Fruit fly (Drosophila melanogaster) whole organism, embryonic: ENCODE data around the gene CG32026.

Experiments used
- Abd-B ChIP-seq: fragments of 200-800 bp; sonication (Bioruptor generic); optimal IDR thresholded peaks from 2 replicates; lab custom pipeline; 2018; ENCODE audit warnings: missing biosample characterization, mild to moderate bottlenecking, missing genetic modification characterization, moderate library complexity
- CG10147 ChIP-seq: fragments of 200-800 bp; sonication (Bioruptor generic); optimal IDR thresholded peaks from 2 replicates; lab custom pipeline; 2019; ENCODE audit warnings: missing biosample characterization, mild to moderate bottlenecking, missing genetic modification characterization, moderate library complexity
- CG10274 ChIP-seq: fragments of 200-800 bp; sonication (Bioruptor generic); optimal IDR thresholded peaks from 3 replicates; lab custom pipeline; 2017; ENCODE audit warnings: missing biosample characterization, mild to moderate bottlenecking, missing genetic modification characterization
- CG12299 ChIP-seq: fragments of 200-800 bp; sonication (Bioruptor generic); optimal IDR thresholded peaks from 2 replicates; lab custom pipeline; 2018; ENCODE audit warnings: missing biosample characterization, mild to moderate bottlenecking, missing genetic modification characterization
- CG12744 ChIP-seq: fragments of 200-800 bp; sonication (Bioruptor generic); optimal IDR thresholded peaks from 2 replicates; lab custom pipeline; 2016; ENCODE audit warnings: missing biosample characterization, missing genetic modification characterization
- CG18011 ChIP-seq: fragments of 200-800 bp; sonication (Bioruptor generic); optimal IDR thresholded peaks from 2 replicates; lab custom pipeline; 2017; ENCODE audit warnings: missing biosample characterization, missing genetic modification characterization, mild to moderate bottlenecking, moderate library complexity, missing genotype
- CG1832 ChIP-seq: fragments of 200-800 bp; sonication (Bioruptor generic); optimal IDR thresholded peaks from 2 replicates; lab custom pipeline; 2017; ENCODE audit warnings: missing biosample characterization, mild to moderate bottlenecking, missing genetic modification characterization, inconsistent platforms
- CG2120 ChIP-seq: fragments of 200-800 bp; sonication (Bioruptor generic); optimal IDR thresholded peaks from 3 replicates; lab custom pipeline; 2016; ENCODE audit warnings: missing biosample characterization, missing genetic modification characterization
- CG2712 ChIP-seq: fragments of 200-800 bp; optimal IDR thresholded peaks from 3 replicates; lab custom pipeline; 2019; ENCODE audit warnings: missing biosample characterization, mild to moderate bottlenecking, missing genetic modification characterization, moderate library complexity
- CG32532 ChIP-seq: fragments of 200-800 bp; sonication (Bioruptor generic); IDR thresholded peaks from 2 replicates; pipeline ENCODE4 v1.3.6; 2022; ENCODE audit warnings: missing biosample characterization, missing genetic modification characterization
- CG33557 ChIP-seq: fragments of 200-800 bp; sonication (Bioruptor generic); optimal IDR thresholded peaks from 2 replicates; lab custom pipeline; 2019; ENCODE audit warnings: missing biosample characterization, mild to moderate bottlenecking, missing genetic modification characterization, moderate library complexity
- CG34224 ChIP-seq: fragments of 200-800 bp; sonication (Bioruptor generic); IDR thresholded peaks from 3 replicates; pipeline ENCODE4 v1.3.6; 2022; ENCODE audit warnings: missing biosample characterization, missing genetic modification characterization; ENCODE audit not compliant: partially characterized antibody
- CG3726 ChIP-seq: fragments of 200-800 bp; sonication (Bioruptor generic); IDR thresholded peaks from 3 replicates; pipeline ENCODE4, ENCODE4 v1.3.6; 2022; ENCODE audit warnings: missing biosample characterization, missing genetic modification characterization
- CG4854 ChIP-seq: fragments of 200-800 bp; sonication (Bioruptor generic); optimal IDR thresholded peaks from 2 replicates; lab custom pipeline; 2016; ENCODE audit warnings: missing biosample characterization, missing genetic modification characterization, inconsistent platforms
- CG5953 ChIP-seq: fragments of 200-800 bp; sonication (Bioruptor generic); IDR thresholded peaks from 2 replicates; pipeline ENCODE4 v1.3.6; 2022; ENCODE audit warnings: missing biosample characterization, missing genetic modification characterization
- CG6272 ChIP-seq: fragments of 200-800 bp; sonication (Bioruptor generic); IDR thresholded peaks from 2 replicates; pipeline ENCODE4 v1.3.6; 2022; ENCODE audit warnings: missing biosample characterization, missing genetic modification characterization
- CrebB ChIP-seq: fragments of 200-800 bp; sonication (Bioruptor generic); optimal IDR thresholded peaks from 3 replicates; lab custom pipeline; 2018; ENCODE audit warnings: missing biosample characterization, mild to moderate bottlenecking, missing genetic modification characterization
- Dll ChIP-seq: fragments of 200-800 bp; sonication (Bioruptor generic); IDR thresholded peaks from 4 replicates; pipeline ENCODE4 v1.3.6; 2022; ENCODE audit warnings: missing biosample characterization, missing genetic modification characterization; ENCODE audit not compliant: partially characterized antibody
- Doc3 ChIP-seq: fragments of 200-800 bp; sonication (Bioruptor generic); IDR thresholded peaks from 3 replicates; pipeline ENCODE4 v1.3.6; 2022; ENCODE audit warnings: missing biosample characterization, missing genetic modification characterization; ENCODE audit not compliant: partially characterized antibody
- E2f2 ChIP-seq: fragments of 200-800 bp; sonication (Bioruptor generic); IDR thresholded peaks from 2 replicates; pipeline ENCODE4 v1.3.6; 2022; ENCODE audit warnings: missing biosample characterization, missing genetic modification characterization
- Ets65A ChIP-seq: fragments of 200-800 bp; sonication (Bioruptor generic); peaks from one replicate; lab custom pipeline; 2016; ENCODE audit warnings: missing biosample characterization, missing genetic modification characterization
- Gsc ChIP-seq: fragments of 200-800 bp; sonication (Bioruptor generic); IDR thresholded peaks from 2 replicates; pipeline ENCODE4 v1.3.6; 2022; ENCODE audit warnings: missing biosample characterization, missing genetic modification characterization
- HHEX ChIP-seq: fragments of 200-800 bp; sonication (Bioruptor generic); optimal IDR thresholded peaks from 3 replicates; lab custom pipeline; 2017; ENCODE audit warnings: missing biosample characterization, mild to moderate bottlenecking, missing genetic modification characterization, missing genetic modification reagents
- Hmx ChIP-seq: fragments of 200-800 bp; sonication (Bioruptor generic); optimal IDR thresholded peaks from 2 replicates; lab custom pipeline; 2016; ENCODE audit warnings: missing biosample characterization, missing genetic modification characterization
- Lhr ChIP-seq: fragments of 200-800 bp; sonication (Bioruptor generic); optimal IDR thresholded peaks from 3 replicates; lab custom pipeline; 2017; ENCODE audit warnings: mild to moderate bottlenecking, missing biosample characterization, missing genetic modification reagents, missing genetic modification characterization
- Ptx1 ChIP-seq: fragments of 200-800 bp; sonication (Bioruptor generic); IDR thresholded peaks from 2 replicates; pipeline ENCODE4 v1.3.6; 2022; ENCODE audit warnings: missing biosample characterization, missing genetic modification characterization
- Sox100B ChIP-seq: fragments of 200-800 bp; sonication (Bioruptor generic); optimal IDR thresholded peaks from 3 replicates; lab custom pipeline; 2018; ENCODE audit warnings: missing biosample characterization, mild to moderate bottlenecking, missing genetic modification characterization
- Trl ChIP-seq, 3 experiments: fragments of >200 bp in 2 of 3; fragments of 200-800 bp in 1 of 3; sonication (Bioruptor generic) in 1 of 3; optimal IDR thresholded peaks; 2 replicates in 1 of 3; 3 replicates in 2 of 3; lab custom pipeline; 2016 to 2017; ENCODE audit warnings: missing biosample characterization in 1 of 3, missing genetic modification characterization in 1 of 3
- Usf ChIP-seq: fragments of 200-800 bp; sonication (Bioruptor generic); optimal IDR thresholded peaks from 2 replicates; lab custom pipeline; 2017; ENCODE audit warnings: missing genotype, missing biosample characterization, missing genetic modification characterization
- Xrp1 ChIP-seq: fragments of 200-800 bp; sonication (Bioruptor generic); IDR thresholded peaks from 2 replicates; pipeline ENCODE4 v1.3.6; 2022; ENCODE audit warnings: missing biosample characterization, missing genetic modification characterization
- ab ChIP-seq: fragments of 200-800 bp; sonication (Bioruptor generic); optimal IDR thresholded peaks from 2 replicates; lab custom pipeline; 2016; ENCODE audit warnings: missing biosample characterization, missing genetic modification characterization
- cg ChIP-seq: fragments of 200-800 bp; sonication (Bioruptor generic); optimal IDR thresholded peaks from 3 replicates; lab custom pipeline; 2019; ENCODE audit warnings: missing biosample characterization, mild to moderate bottlenecking, missing genetic modification characterization, moderate library complexity
- croc ChIP-seq: fragments of 200-800 bp; sonication (Bioruptor generic); conservative IDR thresholded peaks from 3 replicates; pipeline ENCODE4 v1.3.6; 2022; ENCODE audit warnings: missing biosample characterization, missing genetic modification characterization
- en ChIP-seq: fragments of 200-800 bp; sonication (Bioruptor generic); optimal IDR thresholded peaks from 2 replicates; lab custom pipeline; 2016; ENCODE audit warnings: missing biosample characterization, missing genetic modification characterization
- grau ChIP-seq: fragments of 200-800 bp; optimal IDR thresholded peaks from 3 replicates; lab custom pipeline; 2019; ENCODE audit warnings: missing biosample characterization, mild to moderate bottlenecking, missing genetic modification characterization, moderate library complexity
- insv ChIP-seq, 2 experiments: fragments of 200-800 bp; sonication (Bioruptor generic); optimal IDR thresholded peaks; 3 replicates each; lab custom pipeline; 2016 to 2018; ENCODE audit warnings: missing biosample characterization in 2 of 2, missing genetic modification characterization in 2 of 2
- klu ChIP-seq: fragments of 200-800 bp; sonication (Bioruptor generic); IDR thresholded peaks from 2 replicates; pipeline ENCODE4 v1.3.6; 2022; ENCODE audit warnings: missing biosample characterization, missing genetic modification characterization
- lmd ChIP-seq: fragments of 200-800 bp; sonication (Bioruptor generic); IDR thresholded peaks from 2 replicates; pipeline ENCODE4 v1.3.6; 2022; ENCODE audit warnings: missing biosample characterization, missing genetic modification characterization
- lov ChIP-seq, 2 experiments: fragments of 200-800 bp in 1 of 2; fragments of >200 bp in 1 of 2; sonication (Bioruptor generic) in 1 of 2; IDR thresholded peaks in 1 of 2; optimal IDR thresholded peaks in 1 of 2; 2 replicates in 1 of 2; 3 replicates in 1 of 2; pipeline versions ENCODE4 v1.3.6 to Lab custom; 2017 to 2022; ENCODE audit warnings: missing biosample characterization in 1 of 2, missing genetic modification characterization in 1 of 2
- pan ChIP-seq, 4 experiments: fragments of >200 bp in 3 of 4; fragments of 200-800 bp in 1 of 4; sonication (Bioruptor generic) in 1 of 4; optimal IDR thresholded peaks in 3 of 4; IDR thresholded peaks in 1 of 4; 2 replicates each; pipeline versions ENCODE4 v1.3.6 to Lab custom; 2017 to 2022; ENCODE audit warnings: missing biosample characterization in 2 of 4, missing genetic modification characterization in 2 of 4, mixed read lengths in 1 of 4
- pita ChIP-seq: fragments of 200-800 bp; sonication (Bioruptor generic); optimal IDR thresholded peaks from 2 replicates; lab custom pipeline; 2017; ENCODE audit warnings: missing biosample characterization, mild to moderate bottlenecking, missing genetic modification characterization
- pnt ChIP-seq: fragments of 200-800 bp; sonication (Bioruptor generic); optimal IDR thresholded peaks from 3 replicates; lab custom pipeline; 2016; ENCODE audit warnings: missing biosample characterization, missing genetic modification characterization
- ranshi ChIP-seq: fragments of 200-800 bp; sonication (Bioruptor generic); IDR thresholded peaks from 2 replicates; pipeline ENCODE4 v1.3.6; 2022; ENCODE audit warnings: missing biosample characterization, missing genetic modification characterization
- sc ChIP-seq, 3 experiments: fragments of >200 bp in 2 of 3; fragments of 200-800 bp in 1 of 3; sonication (Bioruptor generic) in 1 of 3; optimal IDR thresholded peaks; 2 replicates in 2 of 3; 3 replicates in 1 of 3; lab custom pipeline; 2017; ENCODE audit warnings: mild to moderate bottlenecking in 1 of 3, missing biosample characterization in 1 of 3, missing genetic modification characterization in 1 of 3, missing genetic modification reagents in 1 of 3
- stc ChIP-seq: fragments of 200-800 bp; sonication (Bioruptor generic); IDR thresholded peaks from 2 replicates; pipeline ENCODE4 v1.3.6; 2022; ENCODE audit warnings: missing biosample characterization, missing genetic modification characterization
- trh ChIP-seq: fragments of 200-800 bp; sonication (Bioruptor generic); optimal IDR thresholded peaks from 2 replicates; lab custom pipeline; 2016; ENCODE audit warnings: missing biosample characterization, missing genetic modification characterization
- tup ChIP-seq: fragments of 200-800 bp; sonication (Bioruptor generic); optimal IDR thresholded peaks from 2 replicates; lab custom pipeline; 2016; ENCODE audit warnings: missing biosample characterization, mild to moderate bottlenecking, missing genetic modification characterization, moderate library complexity
- wor ChIP-seq: fragments of 200-800 bp; sonication (Bioruptor generic); IDR thresholded peaks from 2 replicates; pipeline ENCODE4 v1.3.6; 2022; ENCODE audit warnings: missing biosample characterization, missing genetic modification characterization
- zfh1 ChIP-seq: fragments of 200-800 bp; sonication (Bioruptor generic); IDR thresholded peaks from 3 replicates; pipeline ENCODE4 v1.3.6; 2022; ENCODE audit warnings: missing biosample characterization, missing genetic modification characterization

CG32026 gene

DNA sequence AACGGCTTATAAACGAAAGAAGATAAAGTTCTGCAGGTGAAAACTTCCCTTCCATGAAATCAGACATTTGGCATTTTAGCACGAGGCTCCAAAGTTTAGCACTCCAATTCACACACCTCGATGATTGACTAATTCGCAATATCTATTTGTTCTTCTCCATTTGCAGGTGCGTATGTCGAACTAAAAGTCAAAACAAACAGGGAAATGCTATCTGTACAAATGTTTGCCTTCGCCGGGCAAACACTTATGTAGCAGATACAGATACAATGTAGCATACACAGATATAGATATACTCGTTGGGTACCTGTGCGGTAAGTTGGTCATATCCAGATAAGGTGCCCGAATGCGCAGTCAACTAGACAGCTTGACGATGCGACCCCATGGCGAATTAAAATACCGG, 1.4 kb upstream of the CG32026 start (continued):
- TF ChIP-seq E2f2, result peak; percentile 28; the same call in 1 of the 2 replicates
- TF ChIP-seq CG18011 (GFP tag; lab: Kevin White, UChicago), result no peak
- no peak for TF ChIP-seq Usf (GFP tag; lab: Kevin White, UChicago)
- peak; percentile 46 for TF ChIP-seq Xrp1
- TF ChIP-seq zfh1, result 0 out of 3 replicates have a peak, but pooled peaks have one; percentile 30
- no peak for TF ChIP-seq tup
- no peak for TF ChIP-seq CG10147 (GFP tag; lab: Kevin White, UChicago)
- no peak for TF ChIP-seq Ets65A (GFP tag; lab: Kevin White, UChicago)
- TF ChIP-seq CG33557 (GFP tag; lab: Kevin White, UChicago), result no peak
- no peak for TF ChIP-seq CG10274 (GFP tag; lab: Kevin White, UChicago)
- TF ChIP-seq Abd-B (GFP tag; lab: Kevin White, UChicago), result no peak
- TF ChIP-seq Dll, result no peak
- no peak for TF ChIP-seq HHEX (GFP tag; lab: Kevin White, UChicago)
- no peak for TF ChIP-seq ab (GFP tag; lab: Kevin White, UChicago)
- no peak for TF ChIP-seq Gsc (GFP tag; lab: Robert Waterston, UW)
- no peak for TF ChIP-seq CG34224 (GFP tag; lab: Robert Waterston, UW)
- TF ChIP-seq stc, result no peak
- TF ChIP-seq CG12744, result no peak
- TF ChIP-seq wor (GFP tag; lab: Robert Waterston, UW), result no peak
- peak; percentile 33 for TF ChIP-seq CG2712 (tag; lab: Kevin White, UChicago)
- no peak for TF ChIP-seq insv (GFP tag; optimal IDR thresholded peaks at IDR 0.05; lab: Kevin White, UChicago)
- TF ChIP-seq CG3726, result no peak
- TF ChIP-seq pita, result no peak
- TF ChIP-seq Sox100B (GFP tag; lab: Kevin White, UChicago), result peak; percentile 7
- no peak for TF ChIP-seq CG6272 (GFP tag; lab: Robert Waterston, UW)
- peak; percentile 0 for TF ChIP-seq trh
- TF ChIP-seq sc (optimal IDR thresholded peaks at IDR 0.05; lab: Kevin White, UChicago), result no peak
- TF ChIP-seq sc (GFP tag; optimal IDR thresholded peaks at IDR 0.05; lab: Kevin White, UChicago), result no peak
- no peak for TF ChIP-seq Doc3 (GFP tag; lab: Robert Waterston, UW)
- TF ChIP-seq croc, result no peak
- no peak for TF ChIP-seq pan (optimal IDR thresholded peaks at IDR 0.05; lab: Kevin White, UChicago)
- no peak for TF ChIP-seq pan (GFP tag; optimal IDR thresholded peaks at IDR 0.05 in 1 of 2, IDR thresholded peaks at IDR 0.05 in 1 of 2)
- no peak for TF ChIP-seq CG2120 (GFP tag; lab: Kevin White, UChicago)
- no peak for TF ChIP-seq CG12299 (tag; lab: Kevin White, UChicago)
- TF ChIP-seq grau, result no peak
- no peak for TF ChIP-seq Ptx1 (GFP tag; lab: Robert Waterston, UW)
- no peak for TF ChIP-seq CG1832 (GFP tag; lab: Kevin White, UChicago)
- no peak for TF ChIP-seq lov (optimal IDR thresholded peaks at IDR 0.05; lab: Kevin White, UChicago)
- TF ChIP-seq lov (GFP tag; IDR thresholded peaks at IDR 0.05; lab: Robert Waterston, UW), result no peak
- 0 out of 2 replicates have a peak, but pooled peaks have one; percentile 8 for TF ChIP-seq CG5953 (GFP tag; lab: Robert Waterston, UW)
- TF ChIP-seq lmd (GFP tag; lab: Robert Waterston, UW), result no peak
- no peak for TF ChIP-seq Hmx (GFP tag; lab: Kevin White, UChicago)
- no peak for TF ChIP-seq CG32532 (GFP tag; lab: Robert Waterston, UW)
- TF ChIP-seq pnt (GFP tag; lab: Kevin White, UChicago), result no peak
- no peak for TF ChIP-seq ranshi
- no peak for TF ChIP-seq CG4854 (GFP tag; lab: Kevin White, UChicago)
- no peak for TF ChIP-seq klu
- no peak for TF ChIP-seq Lhr (GFP tag; lab: Kevin White, UChicago)
- no peak for TF ChIP-seq CrebB (tag; lab: Kevin White, UChicago)
- peak; percentile 11 for TF ChIP-seq cg
- TF ChIP-seq Trl (optimal IDR thresholded peaks at IDR 0.05; lab: Kevin White, UChicago), result no peak
- TF ChIP-seq Trl (GFP tag; optimal IDR thresholded peaks at IDR 0.05; lab: Kevin White, UChicago), result no peak
- TF ChIP-seq en, result no peak
